Worm (Caenorhabditis elegans) whole organism, early embryonic: Measurements from ENCODE around the gene srh-85.
"Not testable (repeated sequence)": the region's sequence is repeated elsewhere in the genome, so short reads cannot be mapped to it uniquely, and the experiment has no call there.

ENCODE experiments used
- B0310.2 ChIP-seq: sonication (generic microtip); optimal IDR thresholded peaks from 2 replicates; lab custom pipeline; 2016; ENCODE audit warnings: mild to moderate bottlenecking, missing genetic modification characterization, missing compliant biosample characterization
- F13C5.2 ChIP-seq: sonication (generic microtip); optimal IDR thresholded peaks from 2 replicates; lab custom pipeline; 2017; ENCODE audit warnings: mild to moderate bottlenecking, missing genetic modification characterization, inconsistent platforms, missing compliant biosample characterization
- aly-1 ChIP-seq: sonication (generic microtip); optimal IDR thresholded peaks from 2 replicates; lab custom pipeline; 2016; ENCODE audit warnings: missing genetic modification characterization, missing compliant biosample characterization
- ama-1 ChIP-seq: fragments of 150-350 bp; optimal IDR thresholded peaks from 2 replicates; lab custom pipeline; 2014
- ceh-13 ChIP-seq: fragments of 200-800 bp; sonication (Bioruptor generic); optimal IDR thresholded peaks from 2 replicates; lab custom pipeline; 2018; ENCODE audit warnings: mild to moderate bottlenecking, missing genetic modification characterization, missing compliant biosample characterization
- ceh-36 ChIP-seq: sonication (generic microtip); optimal IDR thresholded peaks from 2 replicates; lab custom pipeline; 2016; ENCODE audit warnings: missing genetic modification characterization, inconsistent platforms, missing compliant biosample characterization
- ets-7 ChIP-seq: sonication (generic microtip); optimal IDR thresholded peaks from 2 replicates; lab custom pipeline; 2016; ENCODE audit warnings: missing genotype, missing genetic modification characterization, missing compliant biosample characterization
- flt-1 ChIP-seq: fragments of 200-800 bp; sonication (Bioruptor generic); IDR thresholded peaks from 2 replicates; pipeline ENCODE4 v1.3.6; 2022; ENCODE audit warnings: missing genetic modification characterization, missing compliant biosample characterization
- hmbx-1 ChIP-seq: sonication (generic microtip); optimal IDR thresholded peaks from 2 replicates; lab custom pipeline; 2016; ENCODE audit warnings: mild to moderate bottlenecking, missing genetic modification characterization, missing compliant biosample characterization
- hmg-4 ChIP-seq: fragments of 200-800 bp; sonication (Bioruptor generic); optimal IDR thresholded peaks from 2 replicates; lab custom pipeline; 2018; ENCODE audit warnings: mild to moderate bottlenecking, missing genetic modification characterization, missing compliant biosample characterization
- hnd-1 ChIP-seq: sonication (generic microtip); optimal IDR thresholded peaks from 2 replicates; lab custom pipeline; 2016; ENCODE audit warnings: missing genetic modification characterization, missing compliant biosample characterization
- pes-1 ChIP-seq: fragments of 200-800 bp; sonication (Bioruptor generic); IDR thresholded peaks from 2 replicates; pipeline ENCODE4 v1.3.6; 2022; ENCODE audit warnings: missing genetic modification reagents, missing genetic modification characterization, missing compliant biosample characterization
- scrt-1 ChIP-seq: fragments of 200-800 bp; sonication (Bioruptor generic); IDR thresholded peaks from 2 replicates; pipeline ENCODE4 v1.3.6; 2022; ENCODE audit warnings: missing genetic modification characterization, missing compliant biosample characterization
- sea-1 ChIP-seq: fragments of 200-800 bp; sonication (Bioruptor generic); conservative IDR thresholded peaks from 2 replicates; pipeline ENCODE4 v1.3.6; 2022; ENCODE audit warnings: missing genetic modification characterization, missing compliant biosample characterization
- tbx-11 ChIP-seq: fragments of 200-800 bp; sonication (Bioruptor generic); IDR thresholded peaks from 2 replicates; pipeline ENCODE4 v1.3.6; 2022; ENCODE audit warnings: missing genetic modification characterization, missing compliant biosample characterization
- tbx-37 ChIP-seq: fragments of 200-800 bp; sonication (Bioruptor generic); conservative IDR thresholded peaks from 2 replicates; pipeline ENCODE4 v1.3.6; 2022; ENCODE audit warnings: missing genetic modification reagents, missing genetic modification characterization, missing compliant biosample characterization
- tra-4 ChIP-seq: sonication (generic microtip); optimal IDR thresholded peaks from 2 replicates; lab custom pipeline; 2017; ENCODE audit warnings: missing genetic modification characterization, missing compliant biosample characterization

srh-85 gene

ce11 chrV:2971307-2971999, 15.9 kb downstream of the srh-85 start, which contains the start of gene srw-129:
Gene srw-129 (plus strand): TSS chrV:2971949.
- no peak for TF ChIP-seq hmbx-1 (tag; lab: Kevin White, UChicago)
- TF ChIP-seq hnd-1 (tag; lab: Kevin White, UChicago): no peak
- no peak for TF ChIP-seq B0310.2 (tag; lab: Kevin White, UChicago)
- TF ChIP-seq pes-1 (GFP tag; lab: Robert Waterston, UW): no peak
- TF ChIP-seq sea-1 (GFP tag; lab: Robert Waterston, UW): no peak
- TF ChIP-seq hmg-4 (GFP tag; lab: Kevin White, UChicago): no peak
- TF ChIP-seq aly-1: no peak
- TF ChIP-seq tbx-11 (GFP tag; lab: Robert Waterston, UW): no peak
- TF ChIP-seq ets-7 (tag; lab: Kevin White, UChicago): no peak
- no peak for TF ChIP-seq ama-1 (lab: Kevin White, UChicago)
- TF ChIP-seq tbx-37 (GFP tag; lab: Robert Waterston, UW): no peak
- TF ChIP-seq scrt-1 (GFP tag; lab: Robert Waterston, UW): no peak
- no peak for TF ChIP-seq ceh-13 (GFP tag; lab: Kevin White, UChicago)
- no peak for TF ChIP-seq tra-4 (tag; lab: Kevin White, UChicago)
- TF ChIP-seq flt-1 (GFP tag; lab: Robert Waterston, UW): no peak
- no peak for TF ChIP-seq F13C5.2 (tag; lab: Kevin White, UChicago)
- TF ChIP-seq ceh-36 (tag; lab: Kevin White, UChicago): no peak

ce11 chrV:2964786-2965185, 22.5 kb downstream of the srh-85 start, which contains the start of gene srh-88:
Gene srh-88 (minus strand): TSS chrV:2964886.
- no peak for TF ChIP-seq tra-4 (tag; lab: Kevin White, UChicago)
- TF ChIP-seq hmg-4 (GFP tag; lab: Kevin White, UChicago): no peak

ce11 chrV:2962960-2963359, 24.3 kb downstream of the srh-85 start, which contains the start of gene srw-138:
Gene srw-138 (minus strand): TSS chrV:2963060.
- TF ChIP-seq scrt-1 (GFP tag; lab: Robert Waterston, UW) (no peak), F13C5.2 (tag; lab: Kevin White, UChicago) (no peak), B0310.2 (tag; lab: Kevin White, UChicago) (no peak), ceh-13 (GFP tag; lab: Kevin White, UChicago) (no peak), tbx-37 (GFP tag; lab: Robert Waterston, UW) (no peak), sea-1 (GFP tag; lab: Robert Waterston, UW) (no peak), tbx-11 (GFP tag; lab: Robert Waterston, UW) (no peak)

- TF ChIP-seq sea-1 (GFP tag; lab: Robert Waterston, UW) (no peak), hmg-4 (GFP tag; lab: Kevin White, UChicago) (no peak), ama-1 (lab: Kevin White, UChicago) (no peak), ceh-36 (tag; lab: Kevin White, UChicago) (no peak), F13C5.2 (tag; lab: Kevin White, UChicago) (no peak), hnd-1 (tag; lab: Kevin White, UChicago) (no peak), scrt-1 (GFP tag; lab: Robert Waterston, UW) (no peak), flt-1 (GFP tag; lab: Robert Waterston, UW) (no peak), pes-1 (GFP tag; lab: Robert Waterston, UW) (no peak), ceh-13 (GFP tag; lab: Kevin White, UChicago) (no peak), aly-1 (no peak), tra-4 (tag; lab: Kevin White, UChicago) (no peak), B0310.2 (tag; lab: Kevin White, UChicago) (no peak), ets-7 (tag; lab: Kevin White, UChicago) (no peak), tbx-11 (GFP tag; lab: Robert Waterston, UW) (no peak), tbx-37 (GFP tag; lab: Robert Waterston, UW) (no peak)
Measured at ce11 chrV:2960894-2961293, 26.4 kb downstream of the srh-85 start, which contains the start of gene srw-144. Gene srw-144 (minus strand): TSS chrV:2960994.

ce11 chrV:2958202-2958601, 29.1 kb downstream of the srh-85 start, which contains the start of gene srw-142:
Gene srw-142 (minus strand): TSS chrV:2958302.
- no peak for TF ChIP-seq ceh-13 (GFP tag; lab: Kevin White, UChicago)
- no peak for TF ChIP-seq B0310.2 (tag; lab: Kevin White, UChicago)
- no peak for TF ChIP-seq ama-1 (lab: Kevin White, UChicago)

- not testable (repeated sequence) for TF ChIP-seq hmbx-1, B0310.2, F13C5.2 (tag; lab: Kevin White, UChicago)
Measured at ce11 chrV:2955342-2955741, 32.0 kb downstream of the srh-85 start, which contains the start of gene srh-248. Gene srh-248 (minus strand): TSS chrV:2955442.

- not testable (repeated sequence) for TF ChIP-seq hmbx-1 (tag; lab: Kevin White, UChicago); F13C5.2 (tag; lab: Kevin White, UChicago); ama-1 (lab: Kevin White, UChicago)
Measured at ce11 chrV:2952102-2952501, 35.2 kb downstream of the srh-85 start, which contains the start of gene srw-122. Gene srw-122 (minus strand): TSS chrV:2952202.

ce11 chrV:2945602-2946001, 41.7 kb downstream of the srh-85 start, which contains the start of gene srh-87:
Gene srh-87 (minus strand): TSS chrV:2945702.
- TF ChIP-seq tbx-11 (GFP tag; lab: Robert Waterston, UW): no peak
- TF ChIP-seq flt-1 (GFP tag; lab: Robert Waterston, UW): no peak
- no peak for TF ChIP-seq aly-1
- no peak for TF ChIP-seq sea-1 (GFP tag; lab: Robert Waterston, UW)
- no peak for TF ChIP-seq scrt-1 (GFP tag; lab: Robert Waterston, UW)
- TF ChIP-seq pes-1 (GFP tag; lab: Robert Waterston, UW): no peak
- TF ChIP-seq ets-7 (tag; lab: Kevin White, UChicago): no peak
- no peak for TF ChIP-seq F13C5.2 (tag; lab: Kevin White, UChicago)
- no peak for TF ChIP-seq hmg-4 (GFP tag; lab: Kevin White, UChicago)
- no peak for TF ChIP-seq ceh-13 (GFP tag; lab: Kevin White, UChicago)
- no peak for TF ChIP-seq B0310.2 (tag; lab: Kevin White, UChicago)
- TF ChIP-seq tra-4 (tag; lab: Kevin White, UChicago): no peak
- TF ChIP-seq ceh-36 (tag; lab: Kevin White, UChicago): no peak
